Fruit fly (Drosophila melanogaster): ENCODE results near the gene CG44362.
A peak's percentile ranks its signal among the peaks of the same experiment; 100 is the strongest.

dm6 chr3L:11381126-11381940 is 16.0 kb upstream of the CG44362 start:
- TF ChIP-seq salr (GFP tag; optimal IDR thresholded peaks at IDR 0.05) (no peak), Hr39 (GFP tag; optimal IDR thresholded peaks at IDR 0.05) (peak; percentile 7), eg (GFP tag; IDR thresholded peaks at IDR 0.05) (no peak), CG16779 (tag; optimal IDR thresholded peaks at IDR 0.05) (no peak)
